Worm (Caenorhabditis elegans): ENCODE data around the gene sra-14.

Gene sra-14

DNA sequence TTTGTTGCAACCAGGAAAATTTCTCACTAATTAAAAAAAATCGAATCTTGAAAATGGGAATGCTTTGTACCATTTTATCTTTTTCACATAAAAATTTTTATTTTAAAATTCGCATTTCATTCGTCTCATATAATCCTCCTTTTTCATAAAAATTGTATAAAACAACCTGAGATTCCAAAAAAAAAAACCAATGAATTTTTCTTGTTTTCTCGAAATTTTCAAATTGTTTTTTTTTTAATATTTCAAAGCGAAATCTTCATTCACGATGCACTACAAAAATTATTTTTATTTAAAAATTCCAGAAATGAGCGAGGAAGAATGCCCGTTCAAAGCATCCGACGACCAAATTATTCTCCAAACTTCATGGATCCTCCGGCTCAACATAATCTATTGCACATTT lies at the start of gene sra-14:
sra-14 (plus strand) TSS at position 301 of the 400 bp plus-strand sequence.
- TF ChIP-seq dao-5 (tag; optimal IDR thresholded peaks at IDR 0.05) (no peak), W03F9.2 (tag; optimal IDR thresholded peaks at IDR 0.05) (no peak), him-1 (tag; optimal IDR thresholded peaks at IDR 0.05) (no peak)

DNA sequence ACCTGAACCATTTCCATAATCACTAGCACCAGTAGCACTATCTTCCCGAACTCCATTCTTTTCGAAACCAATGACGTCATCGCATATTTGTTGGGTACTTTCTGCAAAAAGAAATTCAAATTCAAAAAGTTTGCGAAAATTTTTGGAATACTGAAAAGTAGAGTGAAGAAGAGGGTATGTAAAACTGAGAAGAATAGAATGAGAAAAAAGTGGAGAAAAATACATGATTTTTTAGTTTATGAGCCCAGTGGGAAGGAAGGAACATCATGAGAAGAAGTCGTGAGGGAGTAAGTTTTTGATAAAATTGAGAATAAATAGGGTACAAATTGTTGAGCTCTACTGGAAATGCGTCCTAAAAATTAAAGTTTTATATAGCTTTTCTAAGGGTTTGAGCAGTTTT lies 45.0 kb upstream of the sra-14 start, which contains the start of gene lgc-35:
lgc-35 (minus strand) TSS at position 101 of the 400 bp plus-strand sequence.
- TF ChIP-seq him-1 (tag; optimal IDR thresholded peaks at IDR 0.05) = no peak
- TF ChIP-seq dao-5 (tag; optimal IDR thresholded peaks at IDR 0.05) = no peak
- no peak for TF ChIP-seq W03F9.2 (tag; optimal IDR thresholded peaks at IDR 0.05)

DNA sequence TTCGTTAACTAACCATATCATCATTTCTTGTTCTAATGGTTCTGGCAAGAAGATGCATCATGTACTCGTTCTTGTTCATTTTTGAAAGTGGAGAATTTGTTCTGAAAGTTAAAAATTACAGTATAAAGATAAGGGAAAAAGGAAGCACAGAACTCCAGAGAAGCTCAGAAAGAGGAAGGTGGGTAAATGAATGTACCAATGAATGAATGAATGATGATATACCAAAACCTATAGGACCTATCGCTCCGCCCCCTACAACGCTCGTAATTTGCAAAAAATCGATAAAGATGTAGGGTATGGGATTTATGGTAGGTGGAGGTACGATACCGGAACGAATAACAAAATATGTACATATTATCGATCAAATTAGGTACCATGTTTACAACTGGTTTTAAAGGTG lies 37.3 kb upstream of the sra-14 start, which contains the start of gene pes-10:
pes-10 (minus strand) TSS at position 101 of the 400 bp plus-strand sequence.
- TF ChIP-seq him-1 (tag; optimal IDR thresholded peaks at IDR 0.05) (no peak), W03F9.2 (tag; optimal IDR thresholded peaks at IDR 0.05) (no peak), dao-5 (tag; optimal IDR thresholded peaks at IDR 0.05) (no peak)

DNA sequence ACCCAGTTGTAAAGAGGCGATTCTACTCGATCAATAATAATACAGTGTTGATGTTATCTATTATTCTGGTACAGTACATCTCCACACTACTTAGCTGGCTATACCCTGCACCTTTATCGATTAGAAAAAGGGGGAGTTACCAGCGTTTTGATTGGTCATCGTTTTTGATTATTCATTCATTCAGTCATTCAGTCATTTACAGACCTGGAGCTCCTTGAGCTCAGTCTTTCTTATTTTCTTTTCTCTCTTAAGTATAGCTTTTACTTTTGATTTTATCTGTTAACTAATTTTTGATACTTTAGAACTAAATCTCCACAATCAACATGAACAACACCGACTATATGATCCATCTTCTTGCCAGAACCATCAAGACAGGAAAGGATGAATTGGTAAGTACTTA lies 34.9 kb upstream of the sra-14 start, which contains the start of gene Y46G5A.28:
Y46G5A.28 (plus strand) TSS at position 301 of the 400 bp plus-strand sequence.
- no peak for TF ChIP-seq dao-5 (tag; optimal IDR thresholded peaks at IDR 0.05)
- TF ChIP-seq W03F9.2 (tag; optimal IDR thresholded peaks at IDR 0.05) = no peak
- TF ChIP-seq him-1 (tag; optimal IDR thresholded peaks at IDR 0.05) = no peak

DNA sequence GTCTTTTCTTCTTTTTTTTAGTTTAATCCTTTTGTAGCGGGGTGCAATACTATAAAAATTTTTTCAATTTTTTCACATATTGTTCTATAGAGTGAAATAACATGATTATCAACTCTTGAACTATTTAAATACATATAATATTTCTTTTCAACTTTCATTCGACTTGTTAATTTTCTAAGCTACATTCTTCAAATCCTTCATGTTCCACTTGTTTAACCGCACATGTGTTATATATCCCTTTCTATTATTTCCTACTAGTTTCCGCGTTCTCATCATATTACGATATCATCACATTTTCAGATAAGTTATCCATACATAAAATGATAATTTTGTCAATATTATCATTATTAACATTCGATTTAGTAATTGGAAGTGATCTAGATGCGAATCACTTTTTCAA lies 29.2 kb upstream of the sra-14 start, which contains the start of gene Y46G5A.29:
Y46G5A.29 (plus strand) TSS at position 301 of the 400 bp plus-strand sequence.
- TF ChIP-seq him-1 (tag; optimal IDR thresholded peaks at IDR 0.05) = no peak
- TF ChIP-seq dao-5 (tag; optimal IDR thresholded peaks at IDR 0.05) = no peak

DNA sequence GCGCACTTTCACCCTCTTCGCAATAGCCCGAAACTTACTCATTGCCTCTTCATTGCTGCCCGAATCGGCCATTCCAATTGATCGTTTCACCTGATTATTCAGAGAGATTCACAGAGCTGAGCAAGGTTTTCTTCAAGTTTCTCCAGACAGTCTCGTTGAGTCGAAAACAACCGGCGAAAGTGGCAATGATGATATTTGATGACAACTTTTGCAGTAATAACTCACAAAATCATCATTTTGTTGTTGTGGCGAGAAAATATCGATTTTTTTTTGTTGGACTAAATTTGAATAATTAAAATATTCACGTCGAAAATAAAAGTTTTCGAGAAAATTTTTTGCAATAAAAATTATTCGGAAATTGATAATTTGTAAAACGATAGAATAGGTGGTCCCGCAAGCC lies 19.5 kb upstream of the sra-14 start, which contains the start of gene snf-5:
snf-5 (minus strand) TSS at position 182 of the 400 bp plus-strand sequence.
- no peak for TF ChIP-seq dao-5 (tag; optimal IDR thresholded peaks at IDR 0.05)
- TF ChIP-seq W03F9.2 (tag; optimal IDR thresholded peaks at IDR 0.05) = no peak
- TF ChIP-seq him-1 (tag; optimal IDR thresholded peaks at IDR 0.05) = no peak

DNA sequence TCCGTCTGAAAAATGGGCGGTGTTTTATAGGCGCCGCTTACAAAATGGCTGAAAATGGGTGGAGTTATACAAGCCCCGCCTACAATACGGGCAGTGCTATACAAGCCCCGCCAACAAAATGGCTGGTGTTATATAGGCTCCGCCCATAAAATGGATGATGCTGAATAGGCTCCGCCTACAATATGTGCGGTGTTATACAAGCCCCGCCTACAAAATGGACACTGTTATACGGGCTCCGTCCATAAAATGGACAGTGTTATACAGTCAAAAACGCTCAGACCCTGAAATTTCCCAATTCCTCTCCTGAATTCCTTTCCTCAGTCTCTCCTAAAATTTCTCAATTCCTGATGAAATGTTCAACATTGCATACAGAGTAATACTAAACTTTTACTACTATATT lies 19.0 kb upstream of the sra-14 start:
- TF ChIP-seq W03F9.2 (tag; optimal IDR thresholded peaks at IDR 0.05) (no peak), dao-5 (tag; optimal IDR thresholded peaks at IDR 0.05) (no peak), him-1 (tag; optimal IDR thresholded peaks at IDR 0.05) (no peak)

DNA sequence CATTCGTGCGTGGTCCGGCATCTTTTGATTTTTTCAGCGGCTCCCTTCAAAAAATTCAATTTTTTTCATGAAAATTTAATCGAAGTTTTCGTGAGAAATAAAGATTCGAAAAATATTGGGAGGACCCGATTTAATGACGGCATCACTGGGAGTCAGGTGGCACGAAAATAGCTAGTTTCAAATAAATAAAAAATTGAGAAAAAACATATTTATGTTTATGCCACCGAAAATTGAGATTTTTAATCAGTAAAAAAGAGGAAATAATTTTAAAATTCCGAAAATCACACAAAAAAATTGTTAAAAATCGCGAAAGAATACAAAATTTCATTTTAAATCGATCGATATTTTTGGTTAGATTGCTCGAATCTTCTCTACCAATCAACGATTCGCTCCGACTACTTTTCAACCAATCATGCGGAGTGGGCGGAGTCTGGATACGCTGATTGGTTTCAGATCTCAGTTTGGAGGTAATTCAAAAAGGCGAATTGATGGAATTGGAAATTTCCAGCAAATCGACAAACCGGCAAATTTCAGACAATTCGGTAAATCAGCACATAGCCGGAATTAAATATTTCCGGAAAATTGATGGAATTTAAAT lies 6.9 kb upstream of the sra-14 start, which contains the start of gene gsy-1:
gsy-1 (minus strand) TSS at position 51 of the 598 bp plus-strand sequence.
- TF ChIP-seq W03F9.2 (tag; optimal IDR thresholded peaks at IDR 0.05) (no peak), dao-5 (tag; optimal IDR thresholded peaks at IDR 0.05) (no peak), him-1 (tag; optimal IDR thresholded peaks at IDR 0.05) (no peak)

DNA sequence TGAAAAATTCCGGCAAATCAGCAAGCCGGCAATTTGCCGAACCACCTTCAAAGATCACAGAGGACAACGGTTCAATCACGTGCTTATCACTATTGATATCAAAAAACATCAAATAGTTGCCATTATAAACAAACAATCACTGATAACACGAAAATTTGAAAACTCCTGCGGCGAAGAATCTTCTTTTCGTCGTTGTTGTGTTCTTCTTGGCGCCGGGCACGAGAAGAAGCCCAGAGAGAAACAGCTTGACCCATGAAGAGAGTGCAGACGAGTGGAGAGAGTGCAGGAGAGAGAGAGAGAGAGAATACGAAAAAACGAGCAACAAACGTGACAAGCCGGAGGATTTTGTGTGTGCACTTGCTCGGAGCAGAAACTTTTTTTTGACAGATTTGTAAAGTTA lies 6.4 kb upstream of the sra-14 start:
- TF ChIP-seq dao-5 (tag; optimal IDR thresholded peaks at IDR 0.05) = no peak
- no peak for TF ChIP-seq him-1 (tag; optimal IDR thresholded peaks at IDR 0.05)
- no peak for TF ChIP-seq W03F9.2 (tag; optimal IDR thresholded peaks at IDR 0.05)

DNA sequence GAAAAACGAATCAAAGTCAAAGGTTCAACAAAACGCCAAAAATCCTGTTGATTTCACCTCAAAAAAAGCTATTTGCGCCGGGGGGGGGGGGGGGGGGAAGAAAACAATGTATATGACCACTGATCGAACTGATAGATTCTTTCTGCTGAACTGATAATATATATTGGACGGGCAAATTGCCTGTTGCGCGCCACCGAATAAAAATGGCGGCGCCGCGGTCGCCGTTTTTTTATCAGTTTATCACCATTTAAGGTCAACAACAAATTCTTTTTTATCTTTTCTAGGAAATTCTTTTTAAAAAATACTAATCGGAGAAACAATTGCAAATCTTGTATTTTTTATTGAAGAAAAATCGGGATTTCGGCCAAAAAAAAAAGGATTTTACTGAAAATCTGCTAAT lies 5.3 kb upstream of the sra-14 start:
- TF ChIP-seq dao-5 (tag; optimal IDR thresholded peaks at IDR 0.05) (no peak), him-1 (tag; optimal IDR thresholded peaks at IDR 0.05) (no peak), W03F9.2 (tag; optimal IDR thresholded peaks at IDR 0.05) (no peak)

DNA sequence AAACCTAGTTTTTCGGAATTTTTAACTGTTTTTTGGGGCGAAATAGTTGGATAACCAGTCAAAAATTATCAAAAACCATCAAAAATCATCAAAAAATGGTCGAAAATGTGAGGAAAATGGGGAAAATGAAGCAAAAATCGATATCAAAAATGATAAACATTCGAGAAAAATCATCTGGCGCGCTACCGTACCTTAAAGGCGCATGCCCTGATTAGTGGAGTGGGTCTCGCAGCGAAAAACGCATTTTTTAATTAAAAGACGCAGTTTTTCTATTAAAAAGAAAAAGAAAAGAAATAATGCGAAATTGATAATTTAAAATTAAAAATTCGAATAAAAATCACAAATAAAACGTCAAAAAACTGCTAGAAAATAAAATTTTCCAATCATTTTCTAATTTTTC lies 4.7 kb upstream of the sra-14 start, which contains the start of gene F35C5.1:
F35C5.1 (plus strand) TSS at position 399 of the 400 bp plus-strand sequence.
- TF ChIP-seq W03F9.2 (tag; optimal IDR thresholded peaks at IDR 0.05) (no peak), him-1 (tag; optimal IDR thresholded peaks at IDR 0.05) (no peak), dao-5 (tag; optimal IDR thresholded peaks at IDR 0.05) (no peak)

DNA sequence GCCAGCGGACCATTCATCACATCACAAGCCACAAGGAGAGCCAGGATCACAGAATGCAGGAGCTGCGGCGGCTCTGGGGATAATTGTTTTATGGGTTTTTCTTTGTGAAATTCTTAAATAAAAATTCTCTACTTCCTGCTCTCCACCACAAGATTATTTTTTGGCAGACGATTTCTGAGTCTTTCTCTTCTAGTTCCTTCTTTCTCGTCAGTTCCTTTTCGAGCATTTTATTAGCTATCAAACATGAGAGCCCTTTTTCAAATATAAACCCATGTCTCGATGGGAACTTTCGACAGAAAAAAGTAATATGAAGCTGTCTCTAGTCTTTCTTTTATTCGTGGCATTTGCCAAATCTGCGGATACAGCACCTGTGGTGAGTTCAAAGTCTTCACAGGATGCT lies 3.4 kb downstream of the sra-14 start, which contains the start of gene F35C5.3:
F35C5.3 (plus strand) TSS at position 301 of the 400 bp plus-strand sequence.
- no peak for TF ChIP-seq W03F9.2 (tag; optimal IDR thresholded peaks at IDR 0.05)
- TF ChIP-seq dao-5 (tag; optimal IDR thresholded peaks at IDR 0.05) = no peak
- TF ChIP-seq him-1 (tag; optimal IDR thresholded peaks at IDR 0.05) = no peak

DNA sequence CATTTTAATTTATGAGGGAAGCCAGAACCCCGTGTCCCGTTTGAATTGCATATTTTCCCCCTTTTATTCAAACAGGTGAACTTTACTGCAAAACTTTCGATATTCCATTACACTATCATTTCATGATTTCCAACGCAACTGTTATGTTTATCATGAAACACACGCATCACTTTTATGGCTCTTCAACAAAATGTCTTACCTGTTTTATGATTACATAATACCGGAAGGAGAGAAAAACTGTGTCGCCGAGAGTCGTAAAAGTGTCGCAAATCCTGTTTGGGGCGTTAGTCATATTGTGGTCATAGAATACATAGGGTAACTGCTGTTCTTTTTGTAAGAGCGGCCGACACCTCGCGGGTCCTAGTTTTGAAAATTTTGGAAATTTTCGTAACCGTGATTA lies 7.3 kb downstream of the sra-14 start:
- TF ChIP-seq W03F9.2 (tag; optimal IDR thresholded peaks at IDR 0.05) (no peak), him-1 (tag; optimal IDR thresholded peaks at IDR 0.05) (no peak), dao-5 (tag; optimal IDR thresholded peaks at IDR 0.05) (no peak)

DNA sequence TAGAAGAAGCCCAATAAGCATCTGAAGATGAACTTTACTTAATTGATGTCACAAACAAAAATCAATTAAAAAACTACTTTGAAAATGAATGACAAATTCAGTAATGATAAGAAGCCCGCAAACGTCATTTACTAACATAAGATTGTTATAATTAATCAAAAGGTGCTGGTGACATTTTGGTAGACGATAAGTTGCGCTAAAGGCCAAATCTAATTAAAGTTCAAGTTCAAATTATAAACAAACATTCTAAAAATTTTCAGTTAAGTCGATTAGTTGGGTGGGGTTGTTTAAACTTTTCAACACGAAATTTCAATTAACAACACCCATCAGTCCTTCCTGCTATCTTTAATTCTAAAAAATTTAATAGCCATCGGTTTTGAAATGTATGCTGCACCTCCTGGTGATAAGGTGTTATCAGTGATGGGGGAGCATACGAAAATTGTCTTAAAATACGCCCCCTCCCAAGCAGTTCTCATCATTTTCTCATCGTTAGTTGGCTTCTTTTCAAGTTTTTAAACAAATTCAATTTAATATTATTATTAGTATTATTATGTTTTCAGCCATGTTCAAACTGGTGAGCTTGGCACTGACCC lies 10.1 kb downstream of the sra-14 start, which contains the start of the genes clec-62 and clec-63:
clec-62 (minus strand) TSS at position 51 of the 593 bp plus-strand sequence.
clec-63 (plus strand) TSS at position 561 of the 593 bp plus-strand sequence.
- TF ChIP-seq him-1 (tag; optimal IDR thresholded peaks at IDR 0.05) (no peak), W03F9.2 (tag; optimal IDR thresholded peaks at IDR 0.05) (no peak), dao-5 (tag; optimal IDR thresholded peaks at IDR 0.05) (no peak)

All from whole organism, L4/young adult.